Worm (Caenorhabditis elegans): ENCODE results near the gene R03D7.15.
"Not testable (repeated sequence)": the region's sequence is repeated elsewhere in the genome, so short reads cannot be mapped to it uniquely, and the experiment has no call there.

- not testable (repeated sequence) for TF ChIP-seq elt-2 (tag; optimal IDR thresholded peaks at IDR 0.05); pha-4 (tag; optimal IDR thresholded peaks at IDR 0.05); ama-1 (optimal IDR thresholded peaks at IDR 0.05)
These were observed 19.1 kb upstream of the R03D7.15 start, which contains the start of gene Y19D2B.1 for ce11 chrII:10922874-10923273.
